Worm (Caenorhabditis elegans) whole organism, mixed stage, embryonic: ENCODE results near the gene nas-21.

Experiments used
- ceh-39 ChIP-seq: fragments of 150-350 bp; optimal IDR thresholded peaks from 2 replicates; lab custom pipeline; 2014; ENCODE audit warnings: missing biosample characterization, missing genetic modification characterization
- ces-1 ChIP-seq: fragments of 150-350 bp; optimal IDR thresholded peaks from 2 replicates; lab custom pipeline; 2014; ENCODE audit warnings: missing biosample characterization, missing genetic modification reagents, missing genetic modification characterization
- elt-1 ChIP-seq: sonication (generic microtip); optimal IDR thresholded peaks from 2 replicates; lab custom pipeline; 2017; ENCODE audit warnings: missing genetic modification characterization, mild to moderate bottlenecking, missing compliant biosample characterization, antibody characterized with exemption, moderate library complexity, borderline replicate concordance; ENCODE audit not compliant: insufficient read depth
- hlh-1 ChIP-seq: fragments of 150-350 bp; optimal IDR thresholded peaks from 2 replicates; lab custom pipeline; 2014; ENCODE audit warnings: missing biosample characterization, missing genetic modification reagents, missing genetic modification characterization
- lin-13 ChIP-seq: fragments of 150-350 bp; optimal IDR thresholded peaks from 2 replicates; lab custom pipeline; 2014; ENCODE audit warnings: missing biosample characterization, missing genetic modification characterization
- mls-2 ChIP-seq: sonication (generic microtip); optimal IDR thresholded peaks from 2 replicates; lab custom pipeline; 2016; ENCODE audit warnings: mild to moderate bottlenecking, missing genetic modification characterization, moderate library complexity, missing compliant biosample characterization
- nhr-237 ChIP-seq: fragments of 150-350 bp; optimal IDR thresholded peaks from 2 replicates; lab custom pipeline; 2014; ENCODE audit warnings: missing biosample characterization, missing genetic modification characterization
- ztf-11 ChIP-seq: fragments of 150-350 bp; optimal IDR thresholded peaks from 2 replicates; lab custom pipeline; 2014; ENCODE audit warnings: missing biosample characterization, missing genetic modification characterization

ce11 chrV:11514677-11515076 lies 42.3 kb downstream of the nas-21 start, which contains the start of gene C55A6.6:
- no peak for TF ChIP-seq elt-1 (tag; lab: Kevin White, UChicago)
- TF ChIP-seq nhr-237 (tag; lab: Kevin White, UChicago) = no peak
- no peak for TF ChIP-seq mls-2 (tag; lab: Kevin White, UChicago)
- TF ChIP-seq ces-1 (GFP tag; lab: Kevin White, UChicago) = no peak
- TF ChIP-seq hlh-1 = no peak
- no peak for TF ChIP-seq ztf-11 (tag; lab: Kevin White, UChicago)
- no peak for TF ChIP-seq lin-13
- TF ChIP-seq ceh-39 (tag; lab: Kevin White, UChicago) = no peak
